Fruit fly (Drosophila melanogaster): ENCODE measurements around the gene smash.
A peak's percentile ranks its signal among the peaks of the same experiment; 100 is the strongest.

The smash gene

dm6 chr3R:4713775-4714360 lies 54.5 kb downstream of the smash start, which contains the start of gene eIF3f1:
Gene eIF3f1 (minus strand): TSS chr3R:4714182.
- TF ChIP-seq Ets21C (GFP tag; optimal IDR thresholded peaks at IDR 0.05) (no peak), fkh (GFP tag; optimal IDR thresholded peaks at IDR 0.05) (peak; percentile 85), CG3032 (tag; optimal IDR thresholded peaks at IDR 0.05) (peak; percentile 11), CG8319 (GFP tag; optimal IDR thresholded peaks at IDR 0.05) (peak; percentile 98), lz (GFP tag; optimal IDR thresholded peaks at IDR 0.05) (no peak), ss (GFP tag; optimal IDR thresholded peaks at IDR 0.05) (no peak), CG6854 (GFP tag; optimal IDR thresholded peaks at IDR 0.05) (peak; percentile 25), esn (GFP tag; optimal IDR thresholded peaks at IDR 0.05) (peak; percentile 41), CG8632 (GFP tag; optimal IDR thresholded peaks at IDR 0.05) (no peak), dac (GFP tag; optimal IDR thresholded peaks at IDR 0.05) (no peak), eg (GFP tag; IDR thresholded peaks at IDR 0.05) (peak; percentile 34; the same call in 1 of the 3 replicates)

- TF ChIP-seq CG31627 (GFP tag; optimal IDR thresholded peaks at IDR 0.05): no peak
- no peak for TF ChIP-seq CG10631 (GFP tag; optimal IDR thresholded peaks at IDR 0.05)
These were observed 58.2 kb downstream of the smash start for dm6 chr3R:4717586-4717985.

dm6 chr3R:4724323-4724832 lies 65.0 kb downstream of the smash start:
- 0 out of 3 replicates have a peak, but pooled peaks have one; percentile 35 for TF ChIP-seq CG6163 (GFP tag; IDR thresholded peaks at IDR 0.05)
- TF ChIP-seq eg (GFP tag; IDR thresholded peaks at IDR 0.05): peak; percentile 51; the same call in 2 of the 3 replicates
- TF ChIP-seq spab (GFP tag; optimal IDR thresholded peaks at IDR 0.05): no peak
- TF ChIP-seq Sox15 (GFP tag; optimal IDR thresholded peaks at IDR 0.05): no peak
- peak; percentile 53 for TF ChIP-seq CG15336 (GFP tag; IDR thresholded peaks at IDR 0.05)
- TF ChIP-seq CG8119 (GFP tag; IDR thresholded peaks at IDR 0.05): 0 out of 3 replicates have a peak, but pooled peaks have one; percentile 5

dm6 chr3R:4725349-4725748 lies 66.0 kb downstream of the smash start:
- TF ChIP-seq Eip75B (GFP tag; optimal IDR thresholded peaks at IDR 0.05) (no peak), Eip78C (GFP tag) (no peak), CG3032 (tag; optimal IDR thresholded peaks at IDR 0.05) (no peak), Ets96B (tag; optimal IDR thresholded peaks at IDR 0.05) (no peak), Met (GFP tag; optimal IDR thresholded peaks at IDR 0.05) (no peak), Sox15 (GFP tag; optimal IDR thresholded peaks at IDR 0.05) (no peak), net (GFP tag; optimal IDR thresholded peaks at IDR 0.05) (no peak), achi (GFP tag; optimal IDR thresholded peaks at IDR 0.05) (no peak), pdm3 (GFP tag; optimal IDR thresholded peaks at IDR 0.05) (no peak), CG11294 (GFP tag; IDR thresholded peaks at IDR 0.05) (no peak), fkh (GFP tag; optimal IDR thresholded peaks at IDR 0.05) (no peak), ss (GFP tag; optimal IDR thresholded peaks at IDR 0.05) (no peak), CG10631 (GFP tag; optimal IDR thresholded peaks at IDR 0.05) (no peak), OdsH (GFP tag; optimal IDR thresholded peaks at IDR 0.05) (no peak), CG15336 (GFP tag; IDR thresholded peaks at IDR 0.05) (no peak), Blimp-1 (GFP tag; optimal IDR thresholded peaks at IDR 0.05) (no peak)

- no peak for TF ChIP-seq CG4318 (GFP tag; optimal IDR thresholded peaks at IDR 0.05)
- TF ChIP-seq Eip93F (GFP tag; optimal IDR thresholded peaks at IDR 0.05): no peak
- no peak for TF ChIP-seq CG11762 (GFP tag; optimal IDR thresholded peaks at IDR 0.05; ENCODE audit: insufficient read depth)
- TF ChIP-seq CG8632 (GFP tag; optimal IDR thresholded peaks at IDR 0.05): no peak
- no peak for TF ChIP-seq topi (GFP tag; optimal IDR thresholded peaks at IDR 0.05)
- no peak for TF ChIP-seq CG9139 (GFP tag; optimal IDR thresholded peaks at IDR 0.05)
- no peak for TF ChIP-seq CG6276 (GFP tag; optimal IDR thresholded peaks at IDR 0.05)
- TF ChIP-seq spab (GFP tag; optimal IDR thresholded peaks at IDR 0.05): no peak
- no peak for TF ChIP-seq CG6854 (GFP tag; optimal IDR thresholded peaks at IDR 0.05)
- no peak for TF ChIP-seq net (GFP tag; optimal IDR thresholded peaks at IDR 0.05)
These were observed 66.9 kb downstream of the smash start for dm6 chr3R:4726294-4726693.
